Worm (Caenorhabditis elegans) whole organism, late embryonic: ENCODE measurements around the gene Y37H2A.18.

ENCODE experiments used
- dve-1 ChIP-seq: sonication (generic microtip); optimal IDR thresholded peaks from 2 replicates; lab custom pipeline; 2017; ENCODE audit warnings: antibody characterized with exemption, mild to moderate bottlenecking, missing genetic modification characterization, missing compliant biosample characterization
- fax-1 ChIP-seq: sonication (generic microtip); optimal IDR thresholded peaks from 2 replicates; lab custom pipeline; 2016; ENCODE audit warnings: missing genotype, missing genetic modification characterization, missing compliant biosample characterization
- fkh-10 ChIP-seq: fragments of 150-350 bp; optimal IDR thresholded peaks from 2 replicates; lab custom pipeline; 2014; ENCODE audit warnings: missing biosample characterization, missing genetic modification reagents, missing genetic modification characterization
- hlh-30 ChIP-seq: sonication (generic microtip); optimal IDR thresholded peaks from 2 replicates; lab custom pipeline; 2017; ENCODE audit warnings: antibody characterized with exemption, missing genetic modification characterization, missing compliant biosample characterization; ENCODE audit not compliant: insufficient read depth
- nfya-1 ChIP-seq: sonication (generic microtip); optimal IDR thresholded peaks from 2 replicates; lab custom pipeline; 2017; ENCODE audit warnings: missing genetic modification characterization, mild to moderate bottlenecking, missing compliant biosample characterization, antibody characterized with exemption, moderate library complexity
- nhr-11 ChIP-seq: fragments of 150-350 bp; optimal IDR thresholded peaks from 2 replicates; lab custom pipeline; 2014; ENCODE audit warnings: missing biosample characterization, missing genetic modification characterization
- ttx-3 ChIP-seq: sonication (generic microtip); optimal IDR thresholded peaks from 2 replicates; lab custom pipeline; 2016; ENCODE audit warnings: missing genetic modification reagents, missing genetic modification characterization, missing compliant biosample characterization
- ztf-16 ChIP-seq: sonication (generic microtip); optimal IDR thresholded peaks from 2 replicates; lab custom pipeline; 2017; ENCODE audit warnings: missing genetic modification characterization, missing compliant biosample characterization

ce11 chrV:18141161-18141560 is 8.1 kb upstream of the Y37H2A.18 start, which contains the start of gene Y37H2A.11:
- TF ChIP-seq ttx-3 (no peak), fkh-10 (GFP tag; lab: Kevin White, UChicago) (no peak), nhr-11 (tag; lab: Kevin White, UChicago) (no peak), dve-1 (tag; lab: Kevin White, UChicago) (no peak), ztf-16 (tag; lab: Kevin White, UChicago) (no peak), nfya-1 (no peak), hlh-30 (tag; lab: Kevin White, UChicago) (no peak), fax-1 (tag; lab: Kevin White, UChicago) (no peak)
